Fruit fly (Drosophila melanogaster): ENCODE data around the gene Ugt304A1.

Ugt304A1 gene

DNA sequence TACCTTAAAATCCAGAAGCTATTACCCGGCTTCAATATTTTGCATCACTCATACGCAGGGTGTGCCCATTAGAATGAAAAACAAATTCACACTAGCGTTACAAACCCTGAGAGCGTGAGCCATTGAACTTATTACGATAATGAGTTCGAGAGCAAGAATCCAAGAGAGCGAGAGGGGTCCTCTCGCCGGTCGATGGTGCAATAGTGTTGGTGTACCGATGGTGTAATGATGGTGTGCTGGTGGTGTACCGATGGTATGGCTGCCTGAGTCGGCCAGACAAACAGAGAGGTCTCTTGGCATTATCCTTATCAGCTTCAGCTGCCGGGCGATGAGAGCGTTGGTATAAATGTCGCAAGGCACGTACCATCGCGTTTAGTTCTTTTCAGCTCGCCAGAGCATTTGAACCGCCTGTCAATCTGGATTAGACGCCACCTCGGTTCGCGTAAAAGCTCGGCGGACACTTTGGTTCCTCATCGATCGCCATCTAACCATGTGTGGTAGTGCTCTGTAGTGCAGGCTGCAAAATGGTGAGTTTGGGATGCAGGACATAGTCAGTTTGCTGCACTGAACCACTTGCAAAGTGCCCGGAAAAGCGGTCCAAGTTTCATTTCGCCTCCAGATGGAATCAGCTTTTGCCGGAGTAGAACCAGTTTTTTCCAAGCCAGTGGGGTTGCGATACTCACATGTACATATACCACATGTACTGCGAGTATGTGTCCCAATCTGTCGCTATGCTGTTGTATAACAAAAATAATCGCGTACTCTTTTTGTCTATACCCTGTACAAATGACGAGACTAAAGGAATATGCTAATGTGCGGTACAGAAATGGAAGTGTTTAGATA lies 25.1 kb upstream of the Ugt304A1 start (continued):
- no peak for TF ChIP-seq dm (GFP tag; optimal IDR thresholded peaks at IDR 0.05)
- TF ChIP-seq CG6683 (GFP tag; optimal IDR thresholded peaks at IDR 0.05) = no peak
- no peak for TF ChIP-seq luna (GFP tag; optimal IDR thresholded peaks at IDR 0.05)
- 0 out of 2 replicates have a peak, but pooled peaks have one; percentile 23 for TF ChIP-seq CG11247 (GFP tag; IDR thresholded peaks at IDR 0.05)
- peak; percentile 41 to 84 for TF ChIP-seq Trl (optimal IDR thresholded peaks at IDR 0.05)
- no peak for TF ChIP-seq Trl (GFP tag; optimal IDR thresholded peaks at IDR 0.05)
- 0 out of 2 replicates have a peak, but pooled peaks have one; percentile 15 for TF ChIP-seq unc-4 (GFP tag; IDR thresholded peaks at IDR 0.05; ENCODE audit: partially characterized antibody)
- no peak for TF ChIP-seq Dip3 (GFP tag; optimal IDR thresholded peaks at IDR 0.05)
- no peak for TF ChIP-seq CG13296 (GFP tag; optimal IDR thresholded peaks at IDR 0.05)
- no peak for TF ChIP-seq CG31441 (GFP tag; IDR thresholded peaks at IDR 0.05)
- TF ChIP-seq kah (GFP tag; optimal IDR thresholded peaks at IDR 0.05) = no peak
- no peak for TF ChIP-seq lab (GFP tag; optimal IDR thresholded peaks at IDR 0.05)
- TF ChIP-seq CG16863 (GFP tag; optimal IDR thresholded peaks at IDR 0.05) = no peak
- no peak for TF ChIP-seq CG30431 (GFP tag; optimal IDR thresholded peaks at IDR 0.05)
- no peak for TF ChIP-seq CG9609 (GFP tag; optimal IDR thresholded peaks at IDR 0.05)
- TF ChIP-seq unpg (GFP tag; optimal IDR thresholded peaks at IDR 0.05) = no peak
- 0 out of 4 replicates have a peak, but pooled peaks have one; percentile 34 for TF ChIP-seq chinmo (GFP tag; IDR thresholded peaks at IDR 0.05; ENCODE audit: partially characterized antibody)
- no peak for TF ChIP-seq slbo (GFP tag; IDR thresholded peaks at IDR 0.05)
- no peak for TF ChIP-seq CTCF (GFP tag; optimal IDR thresholded peaks at IDR 0.05)
- peak; percentile 85 for TF ChIP-seq sug (tag; optimal IDR thresholded peaks at IDR 0.05)
- no peak for TF ChIP-seq z (GFP tag; IDR thresholded peaks at IDR 0.05)
- no peak for TF ChIP-seq Lim3 (GFP tag; IDR thresholded peaks at IDR 0.05)
- TF ChIP-seq pan (optimal IDR thresholded peaks at IDR 0.05) = no peak
- TF ChIP-seq pan (GFP tag; optimal IDR thresholded peaks at IDR 0.05 in 1 of 2, IDR thresholded peaks at IDR 0.05 in 1 of 2) = no peak
- TF ChIP-seq CG8388 (GFP tag; optimal IDR thresholded peaks at IDR 0.05) = no peak
- TF ChIP-seq stc (GFP tag; IDR thresholded peaks at IDR 0.05) = 0 out of 2 replicates have a peak, but pooled peaks have one; percentile 16
- no peak for TF ChIP-seq CoRest (tag; optimal IDR thresholded peaks at IDR 0.05)
- TF ChIP-seq CG14014 (GFP tag; IDR thresholded peaks at IDR 0.05) = no peak
- 0 out of 3 replicates have a peak, but pooled peaks have one; percentile 46 for TF ChIP-seq CG17361 (GFP tag; IDR thresholded peaks at IDR 0.05)
- TF ChIP-seq Nf-YA (GFP tag; IDR thresholded peaks at IDR 0.05) = no peak
- no peak for TF ChIP-seq CG4854 (GFP tag; optimal IDR thresholded peaks at IDR 0.05)
- TF ChIP-seq org-1 (GFP tag; optimal IDR thresholded peaks at IDR 0.05) = no peak
- TF ChIP-seq Ravus (GFP tag; IDR thresholded peaks at IDR 0.05) = no peak
- no peak for TF ChIP-seq kay (GFP tag; optimal IDR thresholded peaks at IDR 0.05)
- TF ChIP-seq Taf1 (GFP tag; IDR thresholded peaks at IDR 0.05) = no peak
- TF ChIP-seq lilli (GFP tag; optimal IDR thresholded peaks at IDR 0.05) = no peak
- no peak for TF ChIP-seq oc (tag; optimal IDR thresholded peaks at IDR 0.05)
- peak; percentile 63 for TF ChIP-seq CG34376 (GFP tag; optimal IDR thresholded peaks at IDR 0.05)
- peak; percentile 65 for TF ChIP-seq mirr (GFP tag; optimal IDR thresholded peaks at IDR 0.05)
- no peak for TF ChIP-seq Hr78 (GFP tag; optimal IDR thresholded peaks at IDR 0.05)

dm6 chr3R:11199227-11199835 lies 24.1 kb upstream of the Ugt304A1 start:
- TF ChIP-seq kah (GFP tag; optimal IDR thresholded peaks at IDR 0.05) = no peak
- no peak for TF ChIP-seq Scr (GFP tag; IDR thresholded peaks at IDR 0.05; ENCODE audit: partially characterized antibody)
- peak; percentile 50 for TF ChIP-seq Med (GFP tag)
- no peak for TF ChIP-seq amos (GFP tag; IDR thresholded peaks at IDR 0.05; ENCODE audit: partially characterized antibody)
- peak; percentile 87 for TF ChIP-seq grn (GFP tag; optimal IDR thresholded peaks at IDR 0.05)
- no peak for TF ChIP-seq Ssrp (tag; optimal IDR thresholded peaks at IDR 0.05)
- TF ChIP-seq seq (GFP tag; IDR thresholded peaks at IDR 0.05) = no peak
- TF ChIP-seq CG11085 (GFP tag; IDR thresholded peaks at IDR 0.05) = no peak
- TF ChIP-seq Taf1 (GFP tag; IDR thresholded peaks at IDR 0.05) = no peak
- TF ChIP-seq CG31224 (GFP tag; IDR thresholded peaks at IDR 0.05) = peak; percentile 74
- peak; percentile 12 for TF ChIP-seq CG6765 (GFP tag; optimal IDR thresholded peaks at IDR 0.05)
- TF ChIP-seq Hey (tag; optimal IDR thresholded peaks at IDR 0.05) = peak; percentile 83
- peak; percentile 11 for TF ChIP-seq salm (tag; optimal IDR thresholded peaks at IDR 0.05)
- TF ChIP-seq dmrt11E (tag; optimal IDR thresholded peaks at IDR 0.05) = no peak
